Worm (Caenorhabditis elegans) whole organism, L4 larva: ENCODE results near the gene kcc-3.
"Not testable (repeated sequence)": the region's sequence is repeated elsewhere in the genome, so short reads cannot be mapped to it uniquely, and the experiment has no call there.

Source experiments
- F37D6.2 ChIP-seq: sonication (generic microtip); optimal IDR thresholded peaks from 2 replicates; lab custom pipeline; 2016; ENCODE audit warnings: mild to moderate bottlenecking, missing genetic modification characterization, missing compliant biosample characterization
- F44E2.7 ChIP-seq: fragments of 200-800 bp; sonication (Bioruptor generic); IDR thresholded peaks from 2 replicates; pipeline ENCODE4 v2.1.2; 2022; ENCODE audit warnings: missing genetic modification characterization, missing compliant biosample characterization
- T26A8.4 ChIP-seq: fragments of 200-800 bp; sonication (Bioruptor generic); IDR thresholded peaks from 2 replicates; pipeline ENCODE4 v1.3.6; 2022; ENCODE audit warnings: missing genetic modification characterization, missing compliant biosample characterization
- Y105C5A.15 ChIP-seq: fragments of 200-800 bp; sonication (Bioruptor generic); IDR thresholded peaks from 2 replicates; pipeline ENCODE4 v1.3.6; 2022; ENCODE audit warnings: missing genetic modification characterization, missing compliant biosample characterization
- ZK546.5 ChIP-seq, 2 experiments: sonication (generic microtip); optimal IDR thresholded peaks; 2 replicates each; lab custom pipeline; 2017; ENCODE audit warnings: missing biosample characterization in 2 of 2, missing genetic modification characterization in 2 of 2
- aha-1 ChIP-seq: fragments of 150-350 bp; peaks from one replicate; lab custom pipeline; 2014; ENCODE audit warnings: missing biosample characterization, missing genetic modification characterization
- aly-2 ChIP-seq: sonication (generic microtip); optimal IDR thresholded peaks from 2 replicates; lab custom pipeline; 2018; ENCODE audit warnings: missing biosample characterization, missing genetic modification characterization
- ceh-28 ChIP-seq: fragments of 150-350 bp; optimal IDR thresholded peaks from 2 replicates; lab custom pipeline; 2014; ENCODE audit warnings: missing biosample characterization, missing genetic modification reagents, missing genetic modification characterization
- ctbp-1 ChIP-seq: fragments of 200-800 bp; sonication (Bioruptor generic); IDR thresholded peaks from 2 replicates; pipeline ENCODE4 v1.3.6; 2022; ENCODE audit warnings: missing genetic modification reagents, missing genetic modification characterization, missing compliant biosample characterization
- daf-16 ChIP-seq, 3 experiments: sonication (generic microtip); optimal IDR thresholded peaks; 2 replicates each; lab custom pipeline; 2016 to 2017; ENCODE audit warnings: missing genetic modification characterization in 3 of 3, missing genetic modification reagents in 3 of 3, mild to moderate bottlenecking in 2 of 3, missing compliant biosample characterization in 2 of 3, missing biosample characterization in 1 of 3, moderate library complexity in 1 of 3
- dmd-6 ChIP-seq: fragments of 200-800 bp; sonication (Bioruptor generic); IDR thresholded peaks from 2 replicates; pipeline ENCODE4 v1.3.6; 2022; ENCODE audit warnings: missing genetic modification reagents, missing genetic modification characterization, missing compliant biosample characterization
- dmd-8 ChIP-seq: fragments of 200-800 bp; sonication (Bioruptor generic); IDR thresholded peaks from 2 replicates; pipeline ENCODE4 v1.3.6; 2022; ENCODE audit warnings: missing genetic modification characterization, missing compliant biosample characterization
- dpl-1 ChIP-seq: fragments of 150-350 bp; optimal IDR thresholded peaks from 2 replicates; lab custom pipeline; 2014; ENCODE audit warnings: missing biosample characterization, missing genetic modification reagents, missing genetic modification characterization
- egl-43 ChIP-seq: fragments of 200-800 bp; sonication (Bioruptor generic); IDR thresholded peaks from 2 replicates; pipeline ENCODE4 v1.3.6; 2022; ENCODE audit warnings: missing genetic modification reagents, missing genetic modification characterization, missing compliant biosample characterization
- gei-8 ChIP-seq: fragments of 200-800 bp; sonication (Bioruptor generic); optimal IDR thresholded peaks from 2 replicates; lab custom pipeline; 2018; ENCODE audit warnings: mild to moderate bottlenecking, missing genetic modification characterization, missing compliant biosample characterization
- hif-1 ChIP-seq, 2 experiments: sonication (generic microtip); optimal IDR thresholded peaks; 2 replicates each; lab custom pipeline; 2016 to 2017; ENCODE audit warnings: missing compliant biosample characterization in 2 of 2, missing genetic modification characterization in 2 of 2, missing genetic modification reagents in 2 of 2, missing genotype in 2 of 2, mild to moderate bottlenecking in 1 of 2
- hmg-1.1 ChIP-seq: fragments of 200-800 bp; sonication (Bioruptor generic); IDR thresholded peaks from 2 replicates; pipeline ENCODE4 v1.3.6; 2022; ENCODE audit warnings: missing genetic modification reagents, missing genetic modification characterization, missing compliant biosample characterization
- lin-1 ChIP-seq: fragments of 200-800 bp; sonication (Bioruptor generic); IDR thresholded peaks from 2 replicates; pipeline ENCODE4 v1.3.6; 2022; ENCODE audit warnings: missing genetic modification reagents, missing genetic modification characterization, missing compliant biosample characterization
- lin-39 ChIP-seq: fragments of 150-350 bp; optimal IDR thresholded peaks from 2 replicates; lab custom pipeline; 2014; ENCODE audit warnings: missing biosample characterization, missing genetic modification reagents, missing genetic modification characterization
- lsy-2 ChIP-seq, 2 experiments: fragments of 150-350 bp in 1 of 2; sonication (generic microtip) in 1 of 2; optimal IDR thresholded peaks; 2 replicates each; lab custom pipeline; 2014 to 2017; ENCODE audit warnings: missing biosample characterization in 2 of 2, missing genetic modification characterization in 2 of 2
- madf-5 ChIP-seq, 2 experiments: fragments of 200-800 bp; sonication (Bioruptor generic); IDR thresholded peaks; 2 replicates each; pipeline ENCODE4 v1.3.6; 2022; ENCODE audit warnings: missing compliant biosample characterization in 2 of 2, missing genetic modification characterization in 2 of 2
- mdl-1 ChIP-seq, 2 experiments: fragments of 150-350 bp in 1 of 2; sonication (generic microtip) in 1 of 2; optimal IDR thresholded peaks; 2 replicates each; lab custom pipeline; 2014 to 2017; ENCODE audit warnings: missing biosample characterization in 2 of 2, missing genetic modification characterization in 2 of 2
- mdt-29 ChIP-seq: fragments of 200-800 bp; sonication (Bioruptor generic); IDR thresholded peaks from 2 replicates; pipeline ENCODE4 v1.3.6; 2022; ENCODE audit warnings: missing genetic modification reagents, missing genetic modification characterization, missing compliant biosample characterization
- mep-1 ChIP-seq: fragments of 150-350 bp; sonication (generic microtip); optimal IDR thresholded peaks from 3 replicates; lab custom pipeline; 2014; ENCODE audit warnings: missing biosample characterization, missing genetic modification characterization
- nhr-237 ChIP-seq: sonication (generic microtip); optimal IDR thresholded peaks from 2 replicates; lab custom pipeline; 2017; ENCODE audit warnings: missing biosample characterization, missing genetic modification characterization
- nhr-28 ChIP-seq: fragments of 150-350 bp; optimal IDR thresholded peaks from 2 replicates; lab custom pipeline; 2014; ENCODE audit warnings: missing biosample characterization, missing genetic modification characterization
- nhr-41 ChIP-seq: fragments of 200-800 bp; sonication (Bioruptor generic); IDR thresholded peaks from 2 replicates; pipeline ENCODE4 v1.3.6; 2022; ENCODE audit warnings: missing genetic modification reagents, missing genetic modification characterization, missing compliant biosample characterization
- nhr-42 ChIP-seq: fragments of 200-800 bp; sonication (Bioruptor generic); IDR thresholded peaks from 2 replicates; pipeline ENCODE4 v1.3.6; 2022; ENCODE audit warnings: missing genetic modification characterization, missing compliant biosample characterization
- php-3 ChIP-seq: fragments of 200-800 bp; sonication (Bioruptor generic); IDR thresholded peaks from 2 replicates; pipeline ENCODE4 v1.3.6; 2022; ENCODE audit warnings: missing genetic modification reagents, missing genetic modification characterization, missing compliant biosample characterization
- pqm-1 ChIP-seq: sonication (generic microtip); optimal IDR thresholded peaks from 2 replicates; lab custom pipeline; 2017; ENCODE audit warnings: missing biosample characterization, missing genetic modification characterization
- rbr-2 ChIP-seq: sonication (generic microtip); optimal IDR thresholded peaks from 2 replicates; lab custom pipeline; 2016; ENCODE audit warnings: missing genotype, missing genetic modification characterization, missing compliant biosample characterization
- set-16 ChIP-seq: fragments of 200-800 bp; sonication (Bioruptor generic); IDR thresholded peaks from 2 replicates; pipeline ENCODE4 v1.3.6; 2022; ENCODE audit warnings: missing genetic modification reagents, missing genetic modification characterization, missing compliant biosample characterization
- snpc-4 ChIP-seq: fragments of 150-350 bp; optimal IDR thresholded peaks from 2 replicates; lab custom pipeline; 2014; ENCODE audit warnings: missing biosample characterization, missing genetic modification characterization
- unc-62 ChIP-seq, 3 experiments: fragments of 150-350 bp in 1 of 3; sonication (generic microtip); optimal IDR thresholded peaks in 2 of 3; peaks in 1 of 3; 1 replicate in 1 of 3; 2 replicates in 2 of 3; lab custom pipeline; 2014 to 2017; ENCODE audit warnings: missing biosample characterization in 3 of 3, missing genetic modification characterization in 3 of 3, missing genetic modification reagents in 3 of 3, missing genotype in 1 of 3
- zag-1 ChIP-seq: fragments of 150-350 bp; optimal IDR thresholded peaks from 2 replicates; lab custom pipeline; 2014; ENCODE audit warnings: missing biosample characterization, missing genetic modification characterization
- zfp-2 ChIP-seq: sonication (generic microtip); optimal IDR thresholded peaks from 2 replicates; lab custom pipeline; 2016; ENCODE audit warnings: mild to moderate bottlenecking, missing genetic modification characterization, missing compliant biosample characterization
- ztf-11 ChIP-seq: fragments of 150-350 bp; optimal IDR thresholded peaks from 2 replicates; lab custom pipeline; 2014; ENCODE audit warnings: missing biosample characterization, missing genetic modification characterization
- ztf-7 ChIP-seq: fragments of 150-350 bp; optimal IDR thresholded peaks from 2 replicates; lab custom pipeline; 2014; ENCODE audit warnings: missing biosample characterization, missing genetic modification characterization

Gene kcc-3

DNA sequence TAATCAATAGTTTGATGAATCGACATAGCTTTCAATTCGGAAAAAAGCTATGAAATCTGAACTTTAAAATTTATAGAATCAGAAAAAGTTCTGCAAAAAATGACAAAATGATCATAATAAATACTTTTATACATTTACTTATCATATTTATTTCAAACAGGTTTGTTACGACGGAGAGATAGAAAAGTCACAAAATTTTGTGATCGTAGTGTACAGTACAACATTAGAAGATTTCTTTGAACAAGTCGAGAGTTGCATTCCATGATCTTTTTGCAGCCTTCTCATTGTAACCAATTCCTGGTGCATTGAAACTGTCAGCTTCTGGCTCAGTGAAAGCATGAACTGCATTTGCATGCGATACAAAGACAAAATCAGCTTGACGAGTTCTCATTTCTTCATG lies 22.1 kb upstream of the kcc-3 start, which contains the start of gene D1022.3:
Gene D1022.3, minus strand, starts transcription at position 101 of the 400 bp plus-strand sequence.
- TF ChIP-seq nhr-28 (tag; lab: Kevin White, UChicago) (peak; percentile 58), ceh-28 (tag; lab: Kevin White, UChicago) (no peak), unc-62 (GFP tag; optimal IDR thresholded peaks at IDR 0.05 in 1 of 2; lab: Kevin White, UChicago) (peak in 1 of 2 experiments; percentile 29), unc-62 (tag; optimal IDR thresholded peaks at IDR 0.05; lab: Kevin White, UChicago) (no peak)

DNA sequence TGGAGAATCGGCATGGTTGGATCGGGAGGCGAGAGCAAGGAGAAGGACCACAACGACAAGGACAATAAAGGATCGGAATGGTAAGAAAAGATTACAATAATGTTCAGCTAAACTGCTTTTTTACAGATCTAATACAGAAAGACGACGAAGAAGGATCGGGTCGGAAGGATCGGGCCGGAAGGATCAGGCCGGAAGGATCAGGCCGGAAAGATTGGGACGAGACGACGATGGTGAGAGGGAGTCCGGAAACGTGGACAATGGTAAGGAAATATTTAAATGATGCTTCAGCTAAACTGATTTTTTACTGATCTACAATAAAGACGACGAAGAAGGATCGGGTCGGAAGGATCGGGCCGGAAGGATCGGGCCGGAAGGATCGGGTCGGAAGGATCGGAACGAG lies 12.6 kb upstream of the kcc-3 start:
- peak; percentile 74 for TF ChIP-seq set-16 (GFP tag; lab: Robert Waterston, UW)
- TF ChIP-seq Y105C5A.15 (GFP tag; lab: Robert Waterston, UW) = 0 out of 2 replicates have a peak, but pooled peaks have one; percentile 53
- TF ChIP-seq dmd-8 (GFP tag; lab: Robert Waterston, UW) = peak; percentile 62; the same call in 1 of the 2 replicates

DNA sequence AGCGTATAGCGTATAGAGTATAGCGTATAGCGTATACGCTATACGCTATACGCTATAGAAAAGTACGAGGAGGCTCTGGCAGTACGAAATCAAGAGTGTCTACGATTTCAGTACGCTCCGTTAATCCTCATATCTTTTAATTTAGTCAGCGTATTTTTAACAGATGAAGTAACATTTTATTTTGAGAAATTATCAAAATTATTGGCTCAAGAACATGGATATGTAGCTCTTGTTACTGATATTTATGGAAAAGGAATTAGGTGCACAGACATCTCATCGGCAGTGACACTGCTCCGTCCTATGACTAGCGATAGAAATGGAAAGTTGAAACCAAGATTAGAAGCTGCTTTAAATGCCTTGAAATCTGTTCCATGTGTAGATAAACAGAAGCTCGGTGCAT lies 876 bp upstream of the kcc-3 start, which contains the start of gene K02A2.1:
Gene K02A2.1, plus strand, starts transcription at position 301 of the 400 bp plus-strand sequence.
- TF ChIP-seq madf-5 (GFP tag; IDR thresholded peaks at IDR 0.05; lab: Robert Waterston, UW); mdt-29 (GFP tag; lab: Robert Waterston, UW); egl-43 (GFP tag; lab: Robert Waterston, UW): not testable (repeated sequence)

DNA sequence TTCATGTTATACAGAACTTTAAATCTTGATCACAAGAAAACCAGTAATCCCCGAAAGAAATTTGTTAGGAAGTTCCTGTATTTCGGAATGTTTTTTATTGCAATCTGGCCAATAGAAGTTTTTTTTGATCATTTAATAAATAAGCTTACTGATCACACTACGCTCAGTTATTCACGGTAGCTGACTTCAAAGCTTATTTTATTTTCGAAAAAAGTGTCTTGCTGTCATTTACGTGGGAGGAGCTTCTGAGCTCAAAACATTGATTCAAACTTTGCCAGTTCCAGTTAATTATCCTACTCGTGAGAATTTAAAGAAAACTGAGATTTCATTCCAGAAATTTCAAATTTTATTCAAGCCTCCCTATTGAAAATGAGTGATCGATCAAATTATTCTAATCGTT lies 1.8 kb downstream of the kcc-3 start, which contains the start of gene srd-54:
Gene srd-54, plus strand, starts transcription at position 301 of the 400 bp plus-strand sequence.
- TF ChIP-seq egl-43 (GFP tag; lab: Robert Waterston, UW) (no peak), ctbp-1 (GFP tag; lab: Robert Waterston, UW) (no peak), snpc-4 (no peak), zag-1 (no peak), zfp-2 (tag; lab: Kevin White, UChicago) (no peak), aha-1 (tag; lab: Kevin White, UChicago) (no peak), hmg-1.1 (GFP tag; lab: Robert Waterston, UW) (no peak), ztf-7 (tag; lab: Kevin White, UChicago) (no peak), ztf-11 (tag; lab: Kevin White, UChicago) (no peak), nhr-41 (no peak), php-3 (no peak), F44E2.7 (GFP tag; lab: Robert Waterston, UW) (no peak), gei-8 (GFP tag; lab: Kevin White, UChicago) (no peak), nhr-28 (tag; lab: Kevin White, UChicago) (no peak), nhr-237 (tag; lab: Kevin White, UChicago) (no peak), rbr-2 (tag; lab: Kevin White, UChicago) (no peak), set-16 (GFP tag; lab: Robert Waterston, UW) (no peak), aly-2 (tag; lab: Kevin White, UChicago) (no peak)

DNA sequence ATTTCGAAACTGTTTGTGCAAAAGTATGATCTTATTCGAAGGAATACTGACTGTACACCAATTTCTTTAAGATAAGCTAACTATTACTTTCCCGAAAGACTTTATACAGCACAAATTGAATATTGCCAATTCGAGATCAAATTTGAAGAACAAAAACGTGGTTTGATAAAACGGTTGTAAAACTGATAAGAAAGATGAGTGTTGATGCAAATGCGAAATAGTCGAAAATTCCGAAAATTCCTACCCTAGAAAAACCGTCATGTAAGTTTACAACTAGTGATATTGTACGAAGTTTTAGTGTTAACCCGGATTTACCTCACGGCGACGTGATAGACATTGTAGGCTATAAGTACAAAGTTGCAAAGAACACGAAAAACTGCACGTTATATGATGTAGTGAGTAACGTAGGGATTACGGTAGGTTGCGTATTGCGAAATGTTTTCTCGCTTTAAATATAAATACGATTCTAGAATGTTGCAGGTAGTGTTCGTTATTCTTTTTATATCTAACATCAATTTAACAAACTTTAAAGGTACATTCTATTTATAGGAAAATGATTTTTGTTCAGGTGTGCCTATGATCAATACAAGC lies 13.2 kb downstream of the kcc-3 start:
- TF ChIP-seq dmd-6 (GFP tag; lab: Robert Waterston, UW) = peak; percentile 33
- TF ChIP-seq hif-1 (tag; optimal IDR thresholded peaks at IDR 0.05; lab: Kevin White, UChicago) = no peak
- TF ChIP-seq unc-62 (GFP tag; optimal IDR thresholded peaks at IDR 0.05 in 1 of 2; lab: Kevin White, UChicago) = peak in 1 of 2 experiments; percentile 20
- no peak for TF ChIP-seq unc-62 (tag; optimal IDR thresholded peaks at IDR 0.05; lab: Kevin White, UChicago)
- TF ChIP-seq ceh-28 (tag; lab: Kevin White, UChicago) = no peak
- peak in 1 of 2 experiments; percentile 6 for TF ChIP-seq mdl-1 (tag; optimal IDR thresholded peaks at IDR 0.05; lab: Kevin White, UChicago)
- peak; percentile 77 for TF ChIP-seq pqm-1 (tag; lab: Kevin White, UChicago)
- TF ChIP-seq ZK546.5 (tag; optimal IDR thresholded peaks at IDR 0.05; lab: Kevin White, UChicago) = no peak
- TF ChIP-seq nhr-28 (tag; lab: Kevin White, UChicago) = peak; percentile 94

DNA sequence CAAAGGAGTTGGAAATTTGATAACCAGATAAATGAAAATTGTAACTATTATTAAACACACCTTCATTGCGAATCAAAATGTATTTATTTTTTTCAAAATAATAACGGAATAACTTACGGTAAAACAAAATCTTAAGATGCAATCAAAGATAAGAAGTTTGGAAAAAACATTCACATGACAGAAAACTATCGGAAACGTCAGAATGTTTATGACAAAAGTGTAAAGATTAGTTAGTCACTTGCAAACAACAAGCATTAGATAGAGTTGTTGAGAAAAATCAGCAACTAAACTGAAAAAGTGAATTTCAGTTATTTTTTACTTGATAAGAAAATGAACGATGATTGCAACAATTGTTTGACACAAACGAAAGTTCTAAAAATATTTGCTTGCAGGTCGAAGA lies 13.9 kb downstream of the kcc-3 start:
- TF ChIP-seq dpl-1 (GFP tag; lab: Kevin White, UChicago) (no peak), lin-1 (GFP tag; lab: Robert Waterston, UW) (no peak), mep-1 (tag; lab: Kevin White, UChicago) (peak; percentile 59), lin-39 (tag; lab: Kevin White, UChicago) (no peak), nhr-42 (GFP tag; lab: Robert Waterston, UW) (no peak), nhr-28 (tag; lab: Kevin White, UChicago) (peak; percentile 69), F37D6.2 (tag; lab: Kevin White, UChicago) (no peak), aly-2 (tag; lab: Kevin White, UChicago) (no peak), daf-16 (GFP tag; optimal IDR thresholded peaks at IDR 0.05; lab: Kevin White, UChicago) (no peak), daf-16 (tag; optimal IDR thresholded peaks at IDR 0.05; lab: Kevin White, UChicago) (peak; percentile 93), T26A8.4 (no peak), lsy-2 (tag; optimal IDR thresholded peaks at IDR 0.05; lab: Kevin White, UChicago) (peak in 1 of 2 experiments; percentile 13)
- TF ChIP-seq, all 104 proteins: peak for 4
